Fruit fly (Drosophila melanogaster) whole organism, prepupa: ENCODE results near the gene Oscillin.
A peak's percentile ranks its signal among the peaks of the same experiment; 100 is the strongest.

Experiments
- Blimp-1 ChIP-seq: fragments of 200-800 bp; sonication (Bioruptor generic); optimal IDR thresholded peaks from 3 replicates; lab custom pipeline; 2017; ENCODE audit warnings: missing biosample characterization, missing genetic modification characterization, mild to moderate bottlenecking, moderate library complexity, missing genetic modification reagents
- CG10631 ChIP-seq: fragments of 200-800 bp; sonication (Bioruptor generic); optimal IDR thresholded peaks from 2 replicates; lab custom pipeline; 2016; ENCODE audit warnings: missing biosample characterization, missing genetic modification characterization
- CG10669 ChIP-seq: fragments of 200-800 bp; sonication (Bioruptor generic); optimal IDR thresholded peaks from 3 replicates; lab custom pipeline; 2018; ENCODE audit warnings: missing biosample characterization, mild to moderate bottlenecking, missing genetic modification characterization, moderate library complexity
- CG11294 ChIP-seq: fragments of 200-800 bp; sonication (Bioruptor generic); IDR thresholded peaks from 2 replicates; pipeline ENCODE4 v1.3.6; 2022; ENCODE audit warnings: missing biosample characterization, missing genetic modification characterization
- CG11902 ChIP-seq: fragments of 200-800 bp; sonication (Bioruptor generic); optimal IDR thresholded peaks from 3 replicates; lab custom pipeline; 2016; ENCODE audit warnings: missing biosample characterization, missing genetic modification characterization
- CG15336 ChIP-seq: fragments of 200-800 bp; sonication (Bioruptor generic); IDR thresholded peaks from 2 replicates; pipeline ENCODE4 v1.3.6; 2022; ENCODE audit warnings: missing biosample characterization, missing genetic modification characterization
- CG1621 ChIP-seq: fragments of 200-800 bp; sonication (Bioruptor generic); optimal IDR thresholded peaks from 3 replicates; lab custom pipeline; 2018; ENCODE audit warnings: missing biosample characterization, mild to moderate bottlenecking, missing genetic modification characterization
- CG16779 ChIP-seq: fragments of 200-800 bp; sonication (Bioruptor generic); optimal IDR thresholded peaks from 3 replicates; lab custom pipeline; 2017; ENCODE audit warnings: missing biosample characterization, mild to moderate bottlenecking, missing genetic modification characterization
- CG3032 ChIP-seq: fragments of 200-800 bp; optimal IDR thresholded peaks from 2 replicates; lab custom pipeline; 2019; ENCODE audit warnings: missing biosample characterization, mild to moderate bottlenecking, missing genetic modification characterization, moderate library complexity
- CG31627 ChIP-seq: fragments of 200-800 bp; sonication (Bioruptor generic); optimal IDR thresholded peaks from 3 replicates; lab custom pipeline; 2016; ENCODE audit warnings: missing biosample characterization, missing genetic modification characterization
- CG32006 ChIP-seq: fragments of 200-800 bp; sonication (Bioruptor generic); optimal IDR thresholded peaks from 3 replicates; lab custom pipeline; 2017; ENCODE audit warnings: missing biosample characterization, mild to moderate bottlenecking, missing genetic modification characterization
- CG34406 ChIP-seq: fragments of 200-800 bp; sonication (Bioruptor generic); optimal IDR thresholded peaks from 3 replicates; lab custom pipeline; 2016; ENCODE audit warnings: missing biosample characterization, missing genetic modification characterization
- CG6163 ChIP-seq: fragments of 200-800 bp; sonication (Bioruptor generic); IDR thresholded peaks from 3 replicates; pipeline ENCODE4 v1.3.6; 2022; ENCODE audit warnings: missing biosample characterization, missing genetic modification characterization
- CG6854 ChIP-seq: fragments of 200-800 bp; sonication (Bioruptor generic); optimal IDR thresholded peaks from 2 replicates; lab custom pipeline; 2017; ENCODE audit warnings: missing biosample characterization, mild to moderate bottlenecking, missing genetic modification characterization
- CG7368 ChIP-seq: fragments of 200-800 bp; sonication (Bioruptor generic); optimal IDR thresholded peaks from 3 replicates; lab custom pipeline; 2016; ENCODE audit warnings: missing biosample characterization, missing genetic modification characterization
- CG8119 ChIP-seq: fragments of 200-800 bp; sonication (Bioruptor generic); IDR thresholded peaks from 3 replicates; pipeline ENCODE4 v1.3.6; 2022; ENCODE audit warnings: missing biosample characterization, missing genetic modification characterization
- CG8319 ChIP-seq: fragments of 200-800 bp; sonication (Bioruptor generic); optimal IDR thresholded peaks from 3 replicates; lab custom pipeline; 2016; ENCODE audit warnings: missing biosample characterization, missing genetic modification characterization
- CG8632 ChIP-seq: fragments of 200-800 bp; sonication (Bioruptor generic); optimal IDR thresholded peaks from 3 replicates; lab custom pipeline; 2016; ENCODE audit warnings: missing biosample characterization, missing genetic modification characterization
- CG9139 ChIP-seq: fragments of 200-800 bp; sonication (Bioruptor generic); optimal IDR thresholded peaks from 3 replicates; lab custom pipeline; 2017; ENCODE audit warnings: missing biosample characterization, mild to moderate bottlenecking, missing genetic modification characterization
- Eip75B ChIP-seq: fragments of 200-800 bp; sonication (Bioruptor generic); optimal IDR thresholded peaks from 3 replicates; lab custom pipeline; 2016; ENCODE audit warnings: missing biosample characterization, missing genetic modification characterization
- Ets96B ChIP-seq: fragments of 200-800 bp; optimal IDR thresholded peaks from 2 replicates; lab custom pipeline; 2019; ENCODE audit warnings: missing biosample characterization, mild to moderate bottlenecking, missing genetic modification characterization, moderate library complexity
- Gug ChIP-seq: fragments of 200-800 bp; sonication (Bioruptor generic); IDR thresholded peaks from 2 replicates; pipeline ENCODE4 v1.3.6; 2022; ENCODE audit warnings: missing biosample characterization, missing genetic modification characterization
- Lpt ChIP-seq: fragments of 200-800 bp; sonication (Bioruptor generic); optimal IDR thresholded peaks from 3 replicates; lab custom pipeline; 2016; ENCODE audit warnings: missing biosample characterization, missing genetic modification characterization
- OdsH ChIP-seq: fragments of 200-800 bp; sonication (Bioruptor generic); optimal IDR thresholded peaks from 3 replicates; lab custom pipeline; 2016; ENCODE audit warnings: missing biosample characterization, missing genetic modification characterization
- Sox15 ChIP-seq: fragments of 200-800 bp; sonication (Bioruptor generic); optimal IDR thresholded peaks from 3 replicates; lab custom pipeline; 2016; ENCODE audit warnings: missing biosample characterization, missing genetic modification characterization
- acj6 ChIP-seq: fragments of 200-800 bp; sonication (Bioruptor generic); optimal IDR thresholded peaks from 3 replicates; lab custom pipeline; 2016; ENCODE audit warnings: missing biosample characterization, missing genetic modification characterization
- cyc ChIP-seq: fragments of 200-800 bp; sonication (Bioruptor generic); optimal IDR thresholded peaks from 3 replicates; lab custom pipeline; 2016; ENCODE audit warnings: missing biosample characterization, missing genetic modification characterization
- dac ChIP-seq: fragments of 200-800 bp; sonication (Bioruptor generic); optimal IDR thresholded peaks from 2 replicates; lab custom pipeline; 2017; ENCODE audit warnings: missing biosample characterization, mild to moderate bottlenecking, missing genetic modification characterization
- dsx ChIP-seq: fragments of 200-800 bp; optimal IDR thresholded peaks from 3 replicates; lab custom pipeline; 2019; ENCODE audit warnings: missing biosample characterization, mild to moderate bottlenecking, missing genetic modification characterization, moderate library complexity; ENCODE audit not compliant: poor library complexity, severe bottlenecking
- esn ChIP-seq: fragments of 200-800 bp; sonication (Bioruptor generic); optimal IDR thresholded peaks from 2 replicates; lab custom pipeline; 2016; ENCODE audit warnings: missing biosample characterization, mild to moderate bottlenecking, missing genetic modification characterization, moderate library complexity
- fd59A ChIP-seq: fragments of 200-800 bp; sonication (Bioruptor generic); optimal IDR thresholded peaks from 2 replicates; lab custom pipeline; 2017; ENCODE audit warnings: missing biosample characterization, mild to moderate bottlenecking, missing genetic modification characterization, missing genetic modification reagents
- fkh ChIP-seq: fragments of 200-800 bp; sonication (Bioruptor generic); optimal IDR thresholded peaks from 3 replicates; lab custom pipeline; 2017; ENCODE audit warnings: missing biosample characterization, mild to moderate bottlenecking, missing genetic modification characterization, moderate library complexity
- lz ChIP-seq: fragments of 200-800 bp; sonication (Bioruptor generic); optimal IDR thresholded peaks from 3 replicates; lab custom pipeline; 2016; ENCODE audit warnings: missing biosample characterization, missing genetic modification characterization
- net ChIP-seq: fragments of 200-800 bp; sonication (Bioruptor generic); optimal IDR thresholded peaks from 3 replicates; lab custom pipeline; 2016; ENCODE audit warnings: missing biosample characterization, missing genetic modification characterization

Oscillin gene

DNA sequence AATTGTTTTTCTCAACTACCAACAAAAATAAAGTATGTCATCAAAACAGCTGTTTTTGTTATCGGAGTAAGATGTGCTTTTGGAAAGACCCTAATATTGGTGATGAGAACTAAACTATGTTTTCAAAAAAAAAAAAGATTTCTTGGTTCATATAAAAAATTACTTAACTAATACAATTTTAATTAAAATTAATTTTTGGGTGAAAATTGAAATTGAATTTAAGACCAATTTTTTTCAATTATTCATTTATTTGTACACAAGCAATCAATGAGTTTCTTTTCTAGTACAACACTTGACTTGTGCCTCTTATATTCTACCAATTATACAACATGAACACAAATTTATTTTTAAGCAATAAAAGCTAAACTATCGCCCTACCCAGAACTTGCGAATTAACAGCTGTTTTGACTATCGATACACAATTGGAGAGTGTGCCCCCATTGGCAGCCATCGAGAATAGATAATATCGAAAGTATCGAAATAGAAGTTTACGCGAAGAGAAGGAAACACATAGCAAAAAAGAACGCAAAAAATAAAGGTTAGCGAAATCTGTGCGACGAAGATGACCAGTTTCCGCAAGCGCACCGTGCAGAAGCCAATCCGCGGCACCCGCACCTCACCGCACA is 22.9 kb upstream of the Oscillin start, which contains the start of the genes Vps52 and Elp4:
Gene Vps52 (minus strand): TSS at position 51 of the 626 bp plus-strand sequence.
Gene Elp4 (plus strand): TSS at position 292 of the 626 bp plus-strand sequence.
- TF ChIP-seq Lpt (GFP tag; lab: Kevin White, UChicago) (peak; percentile 55), CG9139 (GFP tag; lab: Kevin White, UChicago) (no peak), CG1621 (tag; lab: Kevin White, UChicago) (peak; percentile 14), CG31627 (peak; percentile 73), CG11902 (GFP tag; lab: Kevin White, UChicago) (peak; percentile 55), dsx (GFP tag; lab: Kevin White, UChicago) (no peak), CG7368 (peak; percentile 1), net (GFP tag; lab: Kevin White, UChicago) (no peak), esn (GFP tag; lab: Kevin White, UChicago) (peak; percentile 77), CG8319 (peak; percentile 24), CG8119 (GFP tag; lab: Robert Waterston, UW) (peak; percentile 55; the same call in 2 of the 3 replicates), CG34406 (GFP tag; lab: Kevin White, UChicago) (peak; percentile 74), fkh (peak; percentile 23), lz (GFP tag; lab: Kevin White, UChicago) (peak; percentile 72), CG3032 (tag; lab: Kevin White, UChicago) (peak; percentile 80), CG8632 (GFP tag; lab: Kevin White, UChicago) (peak; percentile 55), CG15336 (GFP tag; lab: Robert Waterston, UW) (peak; percentile 28; the same call in 1 of the 2 replicates), Gug (GFP tag; lab: Robert Waterston, UW) (peak; percentile 60), CG11294 (GFP tag; lab: Robert Waterston, UW) (peak; percentile 29; the same call in 1 of the 2 replicates), dac (GFP tag; lab: Kevin White, UChicago) (no peak), cyc (GFP tag; lab: Kevin White, UChicago) (peak; percentile 63), CG10631 (GFP tag; lab: Kevin White, UChicago) (no peak), Ets96B (peak; percentile 62), CG6163 (GFP tag; lab: Robert Waterston, UW) (peak; percentile 55; the same call in 2 of the 3 replicates), Sox15 (GFP tag; lab: Kevin White, UChicago) (peak; percentile 67)
- TF ChIP-seq, all 60 proteins: peak for 20

DNA sequence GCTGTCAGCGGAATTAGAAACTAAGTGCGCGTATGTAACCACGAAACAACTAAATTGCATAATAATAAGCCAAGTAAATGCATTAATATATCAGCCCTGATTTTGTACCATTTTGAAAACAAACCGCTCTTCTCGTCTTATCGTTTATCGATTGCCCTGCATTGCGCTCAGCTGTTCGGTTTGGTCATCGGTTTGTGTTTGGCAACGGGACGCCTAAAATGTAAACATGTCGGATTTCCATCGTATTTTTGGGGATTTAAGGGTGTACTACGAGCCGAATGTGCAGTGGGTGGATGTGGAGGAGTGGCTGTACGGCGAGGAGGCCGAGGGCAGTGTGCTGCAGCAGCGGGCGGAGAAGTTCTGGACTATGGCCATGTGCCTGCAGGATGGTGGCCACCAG is 21.2 kb upstream of the Oscillin start, which contains the start of gene Cap-D3:
Gene Cap-D3 (plus strand): TSS at position 183 of the 400 bp plus-strand sequence.
- TF ChIP-seq fkh (peak; percentile 86), CG8319 (no peak)

DNA sequence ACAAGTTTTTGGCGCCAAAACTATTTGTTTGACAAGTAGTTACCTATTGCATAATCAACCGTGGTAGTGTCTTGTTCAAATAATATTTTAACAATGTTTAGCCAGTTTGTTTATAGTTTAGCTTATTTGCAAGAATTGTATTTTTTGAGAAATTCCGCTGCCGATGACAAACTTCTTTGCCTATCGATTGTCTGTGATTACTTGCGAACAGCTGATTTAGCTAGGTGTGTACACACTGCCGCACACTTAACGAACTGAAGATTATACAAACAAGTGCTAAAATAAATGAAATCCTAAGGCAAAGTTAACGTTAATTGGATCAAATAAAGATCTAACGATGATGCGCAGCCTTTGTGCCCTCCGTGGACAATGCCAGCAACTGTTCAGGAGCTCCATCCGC is 20.1 kb upstream of the Oscillin start, which contains the start of gene Cox11:
Gene Cox11 (plus strand): TSS at position 220 of the 400 bp plus-strand sequence.
- TF ChIP-seq Eip75B (no peak), CG10669 (no peak), CG31627 (no peak), CG34406 (GFP tag; lab: Kevin White, UChicago) (no peak), fd59A (GFP tag; lab: Kevin White, UChicago) (no peak), dac (GFP tag; lab: Kevin White, UChicago) (no peak), CG16779 (no peak), CG15336 (GFP tag; lab: Robert Waterston, UW) (no peak), Sox15 (GFP tag; lab: Kevin White, UChicago) (no peak), CG32006 (GFP tag; lab: Kevin White, UChicago) (no peak), acj6 (GFP tag; lab: Kevin White, UChicago) (no peak), lz (GFP tag; lab: Kevin White, UChicago) (no peak), CG6854 (GFP tag; lab: Kevin White, UChicago) (no peak), Blimp-1 (no peak), cyc (GFP tag; lab: Kevin White, UChicago) (no peak), CG1621 (tag; lab: Kevin White, UChicago) (no peak), OdsH (GFP tag; lab: Kevin White, UChicago) (no peak)
